Worm (Caenorhabditis elegans) whole organism, young adult: ENCODE measurements around the gene C25H3.15.

Source experiments
- B0035.1 ChIP-seq: sonication (generic microtip); optimal IDR thresholded peaks from 2 replicates; lab custom pipeline; 2016; ENCODE audit warnings: missing genetic modification characterization, mild to moderate bottlenecking, missing compliant biosample characterization, missing genotype, missing genetic modification reagents
- F22D6.2 ChIP-seq: sonication (generic microtip); optimal IDR thresholded peaks from 2 replicates; lab custom pipeline; 2016; ENCODE audit warnings: mild to moderate bottlenecking, missing genetic modification characterization, missing compliant biosample characterization
- F33H1.4 ChIP-seq: fragments of 200-800 bp; sonication (Bioruptor generic); IDR thresholded peaks from 2 replicates; pipeline ENCODE4 v1.3.6; 2022; ENCODE audit warnings: missing genetic modification reagents, missing genetic modification characterization, missing compliant biosample characterization
- F37B4.10 ChIP-seq: fragments of 200-800 bp; sonication (Bioruptor generic); IDR thresholded peaks from 2 replicates; pipeline ENCODE4 v1.3.6; 2022; ENCODE audit warnings: missing genetic modification characterization, missing compliant biosample characterization
- F52B5.7 ChIP-seq: sonication (generic microtip); optimal IDR thresholded peaks from 2 replicates; lab custom pipeline; 2016; ENCODE audit warnings: mild to moderate bottlenecking, missing genetic modification characterization, missing compliant biosample characterization
- F57A8.1 ChIP-seq: fragments of 200-800 bp; sonication (Bioruptor generic); optimal IDR thresholded peaks from 2 replicates; lab custom pipeline; 2018; ENCODE audit warnings: mild to moderate bottlenecking, missing genetic modification characterization, moderate library complexity, missing compliant biosample characterization
- F57C9.4 ChIP-seq: sonication (generic microtip); optimal IDR thresholded peaks from 2 replicates; lab custom pipeline; 2017; ENCODE audit warnings: mild to moderate bottlenecking, missing genetic modification characterization, missing compliant biosample characterization
- K11D2.4 ChIP-seq: fragments of 200-800 bp; sonication (Bioruptor generic); IDR thresholded peaks from 2 replicates; pipeline ENCODE4 v1.3.6; 2022; ENCODE audit warnings: missing genetic modification reagents, missing genetic modification characterization, missing compliant biosample characterization
- K12H6.12 ChIP-seq: fragments of 200-800 bp; sonication (Bioruptor generic); optimal IDR thresholded peaks from 2 replicates; lab custom pipeline; 2018; ENCODE audit warnings: mild to moderate bottlenecking, missing genetic modification characterization, missing compliant biosample characterization
- T07F8.4 ChIP-seq: sonication (generic microtip); optimal IDR thresholded peaks from 2 replicates; lab custom pipeline; 2016; ENCODE audit warnings: mild to moderate bottlenecking, missing genetic modification characterization, moderate library complexity, missing compliant biosample characterization
- T26A5.8 ChIP-seq: sonication (generic microtip); optimal IDR thresholded peaks from 2 replicates; lab custom pipeline; 2016; ENCODE audit warnings: missing genetic modification characterization, missing compliant biosample characterization
- Y53F4B.3 ChIP-seq: fragments of 200-800 bp; sonication (Bioruptor generic); IDR thresholded peaks from 2 replicates; pipeline ENCODE4 v1.3.6; 2022; ENCODE audit warnings: missing genetic modification reagents, missing genetic modification characterization, missing compliant biosample characterization
- ama-1 ChIP-seq, 3 experiments: fragments of 150-350 bp in 1 of 3; sonication (generic microtip) in 2 of 3; optimal IDR thresholded peaks; 2 replicates each; lab custom pipeline; 2014 to 2018; ENCODE audit warnings: missing biosample characterization in 2 of 3, missing genetic modification characterization in 2 of 3, missing genetic modification reagents in 2 of 3
- attf-3 ChIP-seq: fragments of 200-800 bp; sonication (Bioruptor generic); conservative IDR thresholded peaks from 2 replicates; pipeline ENCODE4 v1.3.6; 2022; ENCODE audit warnings: missing genetic modification reagents, missing genetic modification characterization, missing compliant biosample characterization
- attf-5 ChIP-seq: fragments of 200-800 bp; sonication (Bioruptor generic); optimal IDR thresholded peaks from 2 replicates; lab custom pipeline; 2018; ENCODE audit warnings: mild to moderate bottlenecking, missing genetic modification characterization, missing compliant biosample characterization
- attf-6 ChIP-seq: fragments of 200-800 bp; sonication (Bioruptor generic); IDR thresholded peaks from 2 replicates; pipeline ENCODE4 v1.3.6; 2022; ENCODE audit warnings: missing genetic modification reagents, missing genetic modification characterization, missing compliant biosample characterization
- ceh-100 ChIP-seq: fragments of 200-800 bp; sonication (Bioruptor generic); IDR thresholded peaks from 2 replicates; pipeline ENCODE4 v1.3.6; 2022; ENCODE audit warnings: missing genetic modification reagents, missing genetic modification characterization, missing compliant biosample characterization
- ceh-27 ChIP-seq: fragments of 200-800 bp; sonication (Bioruptor generic); optimal IDR thresholded peaks from 2 replicates; lab custom pipeline; 2018; ENCODE audit warnings: mild to moderate bottlenecking, missing genetic modification characterization, moderate library complexity, missing compliant biosample characterization
- ceh-79 ChIP-seq: sonication (generic microtip); optimal IDR thresholded peaks from 2 replicates; lab custom pipeline; 2017; ENCODE audit warnings: mild to moderate bottlenecking, missing genetic modification characterization, missing compliant biosample characterization
- dox-1 ChIP-seq: fragments of 200-800 bp; sonication (Bioruptor generic); IDR thresholded peaks from 2 replicates; pipeline ENCODE4 v1.3.6; 2022; ENCODE audit warnings: missing genetic modification reagents, missing genetic modification characterization, missing compliant biosample characterization
- dpl-1 ChIP-seq: fragments of 150-350 bp; optimal IDR thresholded peaks from 2 replicates; lab custom pipeline; 2014; ENCODE audit warnings: missing biosample characterization, missing genetic modification reagents, missing genetic modification characterization
- efl-1 ChIP-seq: fragments of 150-350 bp; optimal IDR thresholded peaks from 2 replicates; lab custom pipeline; 2014; ENCODE audit warnings: missing biosample characterization, missing genetic modification reagents, missing genetic modification characterization
- egl-18 ChIP-seq: fragments of 200-800 bp; sonication (Bioruptor generic); IDR thresholded peaks from 2 replicates; pipeline ENCODE4 v1.3.6; 2022; ENCODE audit warnings: missing genetic modification reagents, missing genetic modification characterization, missing compliant biosample characterization
- ekl-4 ChIP-seq: fragments of 200-800 bp; sonication (Bioruptor generic); IDR thresholded peaks from 2 replicates; pipeline ENCODE4 v1.3.6; 2022; ENCODE audit warnings: missing genetic modification reagents, missing genetic modification characterization, missing compliant biosample characterization
- fkh-3 ChIP-seq: sonication (generic microtip); optimal IDR thresholded peaks from 2 replicates; lab custom pipeline; 2016; ENCODE audit warnings: mild to moderate bottlenecking, missing genetic modification characterization, missing compliant biosample characterization
- hlh-12 ChIP-seq: sonication (generic microtip); optimal IDR thresholded peaks from 2 replicates; lab custom pipeline; 2016; ENCODE audit warnings: missing genetic modification characterization, missing compliant biosample characterization
- hmg-1.2 ChIP-seq: fragments of 200-800 bp; sonication (Bioruptor generic); IDR thresholded peaks from 2 replicates; pipeline ENCODE4 v1.3.6; 2022; ENCODE audit warnings: missing genetic modification reagents, missing genetic modification characterization, missing compliant biosample characterization
- hsf-1 ChIP-seq: fragments of 200-800 bp; sonication (Bioruptor generic); IDR thresholded peaks from 2 replicates; pipeline ENCODE4 v1.3.6; 2022; ENCODE audit warnings: missing genetic modification reagents, missing genetic modification characterization, missing compliant biosample characterization
- let-607 ChIP-seq, 2 experiments: fragments of 200-800 bp in 1 of 2; sonication (Bioruptor generic) in 1 of 2; sonication (generic microtip) in 1 of 2; optimal IDR thresholded peaks; 2 replicates each; lab custom pipeline; 2016 to 2018; ENCODE audit warnings: mild to moderate bottlenecking in 2 of 2, missing compliant biosample characterization in 2 of 2, missing genetic modification characterization in 2 of 2, moderate library complexity in 2 of 2, missing genotype in 1 of 2
- lin-35 ChIP-seq, 3 experiments: fragments of 150-350 bp in 2 of 3; sonication (generic microtip) in 1 of 3; optimal IDR thresholded peaks; 2 replicates each; lab custom pipeline; 2014 to 2018; ENCODE audit warnings: missing biosample characterization in 3 of 3, missing genetic modification characterization in 3 of 3, missing genetic modification reagents in 3 of 3
- lin-40 ChIP-seq: sonication (generic microtip); optimal IDR thresholded peaks from 2 replicates; lab custom pipeline; 2016; ENCODE audit warnings: missing genetic modification characterization, mild to moderate bottlenecking, missing compliant biosample characterization, missing genotype, missing genetic modification reagents
- lsl-1 ChIP-seq: fragments of 200-800 bp; sonication (Bioruptor generic); optimal IDR thresholded peaks from 2 replicates; lab custom pipeline; 2018; ENCODE audit warnings: mild to moderate bottlenecking, missing genetic modification characterization, moderate library complexity, missing compliant biosample characterization
- lsy-27 ChIP-seq: sonication (generic microtip); optimal IDR thresholded peaks from 2 replicates; lab custom pipeline; 2017; ENCODE audit warnings: missing genetic modification characterization, mild to moderate bottlenecking, missing compliant biosample characterization, antibody characterized with exemption, missing genotype, borderline replicate concordance; ENCODE audit not compliant: insufficient read depth
- madf-3 ChIP-seq: fragments of 200-800 bp; sonication (Bioruptor generic); IDR thresholded peaks from 2 replicates; pipeline ENCODE4 v1.3.6; 2022; ENCODE audit warnings: missing genetic modification reagents, missing genetic modification characterization, missing compliant biosample characterization
- madf-6 ChIP-seq: fragments of 200-800 bp; sonication (Bioruptor generic); IDR thresholded peaks from 2 replicates; pipeline ENCODE4 v1.3.6; 2022; ENCODE audit warnings: missing genetic modification reagents, missing genetic modification characterization, missing compliant biosample characterization
- mcd-1 ChIP-seq: fragments of 200-800 bp; sonication (Bioruptor generic); IDR thresholded peaks from 2 replicates; pipeline ENCODE4 v1.3.6; 2022; ENCODE audit warnings: missing genetic modification reagents, missing genetic modification characterization, missing compliant biosample characterization
- mxl-1 ChIP-seq: sonication (generic microtip); optimal IDR thresholded peaks from 2 replicates; lab custom pipeline; 2016; ENCODE audit warnings: missing genetic modification characterization, missing compliant biosample characterization
- nfyb-1 ChIP-seq: fragments of 200-800 bp; sonication (Bioruptor generic); IDR thresholded peaks from 2 replicates; pipeline ENCODE4 v1.3.6; 2022; ENCODE audit warnings: missing genetic modification reagents, missing genetic modification characterization, missing compliant biosample characterization
- nhr-120 ChIP-seq: fragments of 200-800 bp; sonication (Bioruptor generic); IDR thresholded peaks from 2 replicates; pipeline ENCODE4 v1.3.6; 2022; ENCODE audit warnings: missing genetic modification characterization, missing compliant biosample characterization
- nhr-179 ChIP-seq: sonication (generic microtip); optimal IDR thresholded peaks from 2 replicates; lab custom pipeline; 2016; ENCODE audit warnings: mild to moderate bottlenecking, missing genetic modification characterization, missing compliant biosample characterization
- rcor-1 ChIP-seq: fragments of 200-800 bp; sonication (Bioruptor generic); IDR thresholded peaks from 2 replicates; pipeline ENCODE4 v1.3.6; 2022; ENCODE audit warnings: missing genetic modification reagents, missing genetic modification characterization, missing compliant biosample characterization
- rec-8 ChIP-seq, 2 experiments: sonication (generic microtip); optimal IDR thresholded peaks; 2 replicates each; lab custom pipeline; 2016; ENCODE audit warnings: mild to moderate bottlenecking in 2 of 2, missing genetic modification characterization in 2 of 2, missing genetic modification reagents in 2 of 2, missing genotype in 2 of 2, missing biosample characterization in 1 of 2, missing compliant biosample characterization in 1 of 2, moderate library complexity in 1 of 2
- repo-1 ChIP-seq: sonication (generic microtip); optimal IDR thresholded peaks from 2 replicates; lab custom pipeline; 2017; ENCODE audit warnings: mild to moderate bottlenecking, missing genetic modification characterization, missing compliant biosample characterization
- sdz-38 ChIP-seq: sonication (generic microtip); optimal IDR thresholded peaks from 2 replicates; lab custom pipeline; 2016; ENCODE audit warnings: missing genotype, missing genetic modification characterization, missing compliant biosample characterization
- snpc-1.3 ChIP-seq: sonication (generic microtip); optimal IDR thresholded peaks from 2 replicates; lab custom pipeline; 2017; ENCODE audit warnings: missing genetic modification characterization, mild to moderate bottlenecking, missing compliant biosample characterization, antibody characterized with exemption, moderate library complexity, missing genotype, missing genetic modification reagents; ENCODE audit not compliant: insufficient read depth
- snpc-3.4 ChIP-seq: sonication (generic microtip); optimal IDR thresholded peaks from 2 replicates; lab custom pipeline; 2017; ENCODE audit warnings: missing genetic modification characterization, mild to moderate bottlenecking, missing compliant biosample characterization, antibody characterized with exemption, moderate library complexity, missing genotype, missing genetic modification reagents
- tbx-9 ChIP-seq: sonication (generic microtip); optimal IDR thresholded peaks from 2 replicates; lab custom pipeline; 2016; ENCODE audit warnings: borderline replicate concordance, missing genetic modification characterization, inconsistent platforms, missing compliant biosample characterization
- ztf-6 ChIP-seq: fragments of 200-800 bp; sonication (Bioruptor generic); IDR thresholded peaks from 2 replicates; pipeline ENCODE4 v1.3.6; 2022; ENCODE audit warnings: missing genetic modification reagents, missing genetic modification characterization, missing compliant biosample characterization

The C25H3.15 gene

DNA sequence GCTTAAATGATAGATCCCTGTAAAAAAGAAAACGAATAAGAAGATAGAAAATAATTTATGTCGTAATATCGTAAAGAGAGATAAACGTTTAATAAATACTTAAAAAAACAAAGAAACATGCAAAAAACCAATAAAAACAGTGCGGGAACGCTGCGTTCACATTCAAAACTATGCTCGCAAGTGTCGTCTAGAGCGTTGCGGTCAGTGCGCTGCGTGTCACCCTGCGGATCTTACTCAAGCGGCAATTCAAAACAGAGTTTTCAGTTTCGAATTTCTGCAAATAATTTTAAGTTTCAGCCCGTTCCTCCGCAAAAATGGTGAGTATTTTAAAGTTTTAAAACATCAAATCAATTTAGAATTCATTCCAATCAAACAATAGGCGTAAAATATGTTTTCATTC is 49.7 kb downstream of the C25H3.15 start, which contains the start of the genes tiar-1 and lelo-4:
Gene tiar-1 (minus strand): TSS at position 17 of the 400 bp plus-strand sequence.
Gene lelo-4 (plus strand): TSS at position 118 of the 400 bp plus-strand sequence.
- TF ChIP-seq attf-6 (GFP tag; lab: Robert Waterston, UW) (no peak), let-607 (tag; optimal IDR thresholded peaks at IDR 0.05; lab: Kevin White, UChicago) (peak in 1 of 2 experiments; percentile 10), rec-8 (tag; optimal IDR thresholded peaks at IDR 0.05; lab: Kevin White, UChicago) (no peak), hsf-1 (GFP tag; lab: Robert Waterston, UW) (no peak), dox-1 (GFP tag; lab: Robert Waterston, UW) (peak; percentile 47; the same call in 1 of the 2 replicates), F33H1.4 (no peak; the same call in 1 of the 2 replicates), lsl-1 (GFP tag; lab: Kevin White, UChicago) (peak; percentile 14), ceh-27 (GFP tag; lab: Kevin White, UChicago) (peak; percentile 78), nfyb-1 (GFP tag; lab: Robert Waterston, UW) (peak; percentile 61; the same call in 1 of the 2 replicates), ceh-79 (tag; lab: Kevin White, UChicago) (no peak), lin-35 (GFP tag; optimal IDR thresholded peaks at IDR 0.05; lab: Kevin White, UChicago) (peak in 1 of 3 experiments; percentile 62), tbx-9 (no peak), nhr-120 (GFP tag; lab: Robert Waterston, UW) (no peak), attf-5 (GFP tag; lab: Kevin White, UChicago) (peak; percentile 64), B0035.1 (tag; lab: Kevin White, UChicago) (no peak), ama-1 (optimal IDR thresholded peaks at IDR 0.05; lab: Kevin White, UChicago) (no peak), ama-1 (GFP tag; optimal IDR thresholded peaks at IDR 0.05; lab: Kevin White, UChicago) (no peak), F52B5.7 (tag; lab: Kevin White, UChicago) (no peak), dpl-1 (GFP tag; lab: Kevin White, UChicago) (peak; percentile 73), madf-6 (GFP tag; lab: Robert Waterston, UW) (peak; percentile 53; the same call in 1 of the 2 replicates), snpc-3.4 (tag; lab: Kevin White, UChicago) (peak; percentile 72), repo-1 (tag; lab: Kevin White, UChicago) (no peak), K11D2.4 (GFP tag; lab: Robert Waterston, UW) (no peak), nhr-179 (tag; lab: Kevin White, UChicago) (no peak), Y53F4B.3 (GFP tag; lab: Robert Waterston, UW) (no peak), ceh-100 (GFP tag; lab: Robert Waterston, UW) (peak; percentile 44; the same call in 1 of the 2 replicates), T26A5.8 (tag; lab: Kevin White, UChicago) (no peak), F57C9.4 (tag; lab: Kevin White, UChicago) (no peak), snpc-1.3 (tag; lab: Kevin White, UChicago) (peak; percentile 52), fkh-3 (no peak), lsy-27 (tag; lab: Kevin White, UChicago) (peak; percentile 48), hlh-12 (tag; lab: Kevin White, UChicago) (no peak), egl-18 (GFP tag; lab: Robert Waterston, UW) (no peak), hmg-1.2 (GFP tag; lab: Robert Waterston, UW) (peak; percentile 43; the same call in 1 of the 2 replicates), T07F8.4 (tag; lab: Kevin White, UChicago) (no peak), K12H6.12 (tag; lab: Kevin White, UChicago) (peak; percentile 38), sdz-38 (tag; lab: Kevin White, UChicago) (no peak), attf-3 (GFP tag; lab: Robert Waterston, UW) (no peak), F22D6.2 (tag; lab: Kevin White, UChicago) (no peak), mxl-1 (tag; lab: Kevin White, UChicago) (no peak), F57A8.1 (GFP tag; lab: Kevin White, UChicago) (no peak), ekl-4 (GFP tag; lab: Robert Waterston, UW) (0 out of 2 replicates have a peak, but pooled peaks have one; percentile 31), madf-3 (peak; percentile 99), mcd-1 (0 out of 2 replicates have a peak, but pooled peaks have one; percentile 45), lin-40 (tag; lab: Kevin White, UChicago) (peak; percentile 16), rcor-1 (GFP tag; lab: Robert Waterston, UW) (no peak), efl-1 (GFP tag; lab: Kevin White, UChicago) (peak; percentile 72), F37B4.10 (no peak), ztf-6 (GFP tag; lab: Robert Waterston, UW) (no peak)
